Worm (Caenorhabditis elegans): ENCODE data around the gene M04G7.2.

The M04G7.2 gene

ce11 chrIV:467291-467690 lies 6.5 kb upstream of the M04G7.2 start:
- no peak for TF ChIP-seq tbx-11 (GFP tag; IDR thresholded peaks at IDR 0.05)
- no peak for TF ChIP-seq hmbx-1 (tag; optimal IDR thresholded peaks at IDR 0.05)
- TF ChIP-seq ceh-36 (tag; optimal IDR thresholded peaks at IDR 0.05), result no peak
- no peak for TF ChIP-seq tbx-37 (GFP tag; conservative IDR thresholded peaks at IDR 0.05)

DNA sequence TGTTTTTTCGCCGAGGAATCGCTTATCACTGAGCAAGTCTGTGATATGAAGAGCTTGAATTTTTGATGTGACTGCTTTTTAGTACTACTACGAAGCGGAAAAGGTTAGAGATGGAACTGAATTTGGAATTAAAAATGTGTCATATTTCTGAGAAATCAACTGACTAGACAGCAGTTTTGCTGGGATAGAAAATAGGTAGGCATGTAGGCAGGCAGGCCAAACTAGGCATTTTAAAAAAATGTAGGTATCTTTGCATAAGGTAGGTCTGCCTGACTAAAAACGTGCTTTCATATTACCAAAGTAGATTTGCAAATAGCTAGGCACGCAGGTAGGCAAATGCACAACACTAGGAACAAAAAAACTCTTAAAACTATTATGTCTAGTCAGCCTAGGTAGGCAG lies 5.7 kb upstream of the M04G7.2 start:
- no peak for TF ChIP-seq hmg-4 (GFP tag; optimal IDR thresholded peaks at IDR 0.05)
- TF ChIP-seq aly-1 (tag; optimal IDR thresholded peaks at IDR 0.05), result no peak
- no peak for TF ChIP-seq F13C5.2 (tag; optimal IDR thresholded peaks at IDR 0.05)
- TF ChIP-seq hnd-1 (tag; optimal IDR thresholded peaks at IDR 0.05), result no peak

- TF ChIP-seq B0310.2 (tag; optimal IDR thresholded peaks at IDR 0.05) (no peak), F13C5.2 (tag; optimal IDR thresholded peaks at IDR 0.05) (no peak), ceh-36 (tag; optimal IDR thresholded peaks at IDR 0.05) (no peak), sea-1 (GFP tag; conservative IDR thresholded peaks at IDR 0.05) (no peak), aly-1 (tag; optimal IDR thresholded peaks at IDR 0.05) (no peak)
Observed at ce11 chrIV:462050-462449, 1.2 kb upstream of the M04G7.2 start.

DNA sequence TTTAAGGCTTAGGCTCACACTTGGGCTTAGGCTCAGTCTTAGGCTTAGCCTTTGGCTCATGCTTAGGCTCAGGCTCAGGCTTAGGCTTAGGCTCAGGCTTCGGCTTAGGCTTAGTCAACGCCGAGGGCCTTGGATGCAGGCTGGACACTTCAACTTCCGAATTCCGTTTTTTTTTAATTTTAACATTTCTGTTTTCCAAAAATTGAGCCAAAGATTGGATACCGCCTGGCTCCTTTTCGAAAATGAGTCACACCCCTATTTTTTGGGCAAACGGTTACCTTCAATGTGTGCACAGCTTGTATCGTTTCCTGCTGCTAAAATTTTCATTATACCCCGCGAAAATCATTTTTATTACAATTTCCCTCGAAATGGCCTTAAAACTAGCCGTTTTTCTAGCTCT lies 5.3 kb downstream of the M04G7.2 start, which contains the start of gene M04G7.1:
Gene M04G7.1 (plus strand): TSS at position 301 of the 400 bp plus-strand sequence.
- no peak for TF ChIP-seq ceh-13 (GFP tag; optimal IDR thresholded peaks at IDR 0.05)
- no peak for TF ChIP-seq pes-1 (GFP tag; IDR thresholded peaks at IDR 0.05)
- no peak for TF ChIP-seq ceh-36 (tag; optimal IDR thresholded peaks at IDR 0.05)
- TF ChIP-seq flt-1 (GFP tag; IDR thresholded peaks at IDR 0.05), result no peak
- no peak for TF ChIP-seq scrt-1 (GFP tag; IDR thresholded peaks at IDR 0.05)
- TF ChIP-seq hmbx-1 (tag; optimal IDR thresholded peaks at IDR 0.05), result no peak
- no peak for TF ChIP-seq ets-7 (tag; optimal IDR thresholded peaks at IDR 0.05)
- TF ChIP-seq sea-1 (GFP tag; conservative IDR thresholded peaks at IDR 0.05), result no peak
- no peak for TF ChIP-seq ama-1 (optimal IDR thresholded peaks at IDR 0.05)

DNA sequence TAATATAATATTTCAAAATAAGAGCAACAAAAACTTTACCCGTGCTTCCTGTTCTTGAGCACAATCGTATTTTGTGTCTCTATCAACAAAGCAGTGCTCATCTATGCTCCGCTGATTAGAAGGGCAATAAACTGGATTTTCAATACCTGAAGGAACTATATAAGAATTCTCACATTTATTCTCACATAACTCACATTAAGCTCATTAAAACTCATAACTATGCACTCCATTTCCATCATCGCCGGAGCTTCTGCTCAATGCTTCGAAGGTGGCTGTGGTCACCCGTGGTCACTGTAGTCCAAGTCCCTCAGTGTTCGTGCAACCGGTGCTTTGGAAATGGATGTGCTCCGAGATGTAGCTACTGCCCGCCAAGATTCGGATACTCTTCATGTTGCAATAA lies 6.0 kb downstream of the M04G7.2 start, which contains the start of the genes Y66H1A.8 and M04G7.5:
Gene Y66H1A.8 (minus strand): TSS at position 101 of the 400 bp plus-strand sequence.
Gene M04G7.5 (plus strand): TSS at position 258 of the 400 bp plus-strand sequence.
- no peak for TF ChIP-seq aly-1 (tag; optimal IDR thresholded peaks at IDR 0.05)
- no peak for TF ChIP-seq pes-1 (GFP tag; IDR thresholded peaks at IDR 0.05)

DNA sequence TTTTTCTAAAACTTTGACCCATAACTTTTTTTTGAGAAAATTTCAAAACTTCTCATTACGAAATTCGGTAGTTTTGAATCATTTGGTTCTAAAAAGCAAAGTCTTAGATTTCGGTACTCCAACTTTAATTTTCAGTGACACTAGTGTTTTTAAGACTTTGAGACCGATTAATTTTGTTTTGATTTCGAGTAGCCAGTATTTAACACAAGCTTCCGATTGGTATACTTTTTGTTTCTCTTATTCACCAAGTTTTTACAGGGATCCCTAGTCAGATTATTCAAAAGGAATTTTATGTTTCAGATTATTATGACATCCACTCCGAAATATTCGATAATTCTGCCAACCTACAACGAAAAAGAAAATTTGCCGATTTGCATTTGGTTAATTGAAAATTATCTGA lies 15.5 kb downstream of the M04G7.2 start, which contains the start of gene dpm-1:
Gene dpm-1 (plus strand): TSS at position 301 of the 400 bp plus-strand sequence.
- TF ChIP-seq ama-1 (optimal IDR thresholded peaks at IDR 0.05), result no peak
- TF ChIP-seq scrt-1 (GFP tag; IDR thresholded peaks at IDR 0.05), result no peak
- no peak for TF ChIP-seq flt-1 (GFP tag; IDR thresholded peaks at IDR 0.05)
- no peak for TF ChIP-seq hmbx-1 (tag; optimal IDR thresholded peaks at IDR 0.05)
- TF ChIP-seq sea-1 (GFP tag; conservative IDR thresholded peaks at IDR 0.05), result no peak
- TF ChIP-seq pes-1 (GFP tag; IDR thresholded peaks at IDR 0.05), result no peak
- no peak for TF ChIP-seq ceh-13 (GFP tag; optimal IDR thresholded peaks at IDR 0.05)
- no peak for TF ChIP-seq B0310.2 (tag; optimal IDR thresholded peaks at IDR 0.05)
- TF ChIP-seq tbx-37 (GFP tag; conservative IDR thresholded peaks at IDR 0.05), result no peak
- no peak for TF ChIP-seq ets-7 (tag; optimal IDR thresholded peaks at IDR 0.05)

ce11 chrIV:443622-444021 lies 17.2 kb downstream of the M04G7.2 start, which contains the start of gene mrpl-55:
Gene mrpl-55 (plus strand): TSS chrIV:443985.
- TF ChIP-seq F13C5.2 (tag; optimal IDR thresholded peaks at IDR 0.05) (peak; percentile 72), hnd-1 (tag; optimal IDR thresholded peaks at IDR 0.05) (no peak), flt-1 (GFP tag; IDR thresholded peaks at IDR 0.05) (no peak), ets-7 (tag; optimal IDR thresholded peaks at IDR 0.05) (no peak), pes-1 (GFP tag; IDR thresholded peaks at IDR 0.05) (0 out of 2 replicates have a peak, but pooled peaks have one; percentile 26), hmbx-1 (tag; optimal IDR thresholded peaks at IDR 0.05) (no peak), ama-1 (optimal IDR thresholded peaks at IDR 0.05) (no peak), aly-1 (tag; optimal IDR thresholded peaks at IDR 0.05) (no peak), tbx-37 (GFP tag; conservative IDR thresholded peaks at IDR 0.05) (no peak), scrt-1 (GFP tag; IDR thresholded peaks at IDR 0.05) (no peak), hmg-4 (GFP tag; optimal IDR thresholded peaks at IDR 0.05) (no peak)

DNA sequence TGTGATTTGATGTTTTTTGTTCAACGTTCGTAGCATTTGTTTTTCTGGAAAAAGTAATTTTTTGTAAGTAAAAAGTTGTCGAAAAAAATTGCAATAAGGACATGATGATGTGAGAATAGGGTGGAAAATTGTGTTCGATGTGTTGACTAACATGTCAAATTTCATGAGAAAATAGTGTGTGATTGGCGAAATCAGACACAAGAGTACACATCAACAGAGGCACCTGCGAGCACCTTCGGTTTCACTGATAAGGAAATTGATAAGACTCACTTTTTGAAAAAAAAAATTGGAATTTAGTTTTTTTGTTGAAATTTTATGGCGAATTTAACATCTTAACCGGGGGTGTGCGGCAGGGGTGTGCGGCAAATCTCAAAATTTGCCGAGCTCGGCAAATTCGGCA lies 20.3 kb downstream of the M04G7.2 start, which contains the start of gene hum-8:
Gene hum-8 (minus strand): TSS at position 46 of the 400 bp plus-strand sequence.
- TF ChIP-seq ceh-36 (tag; optimal IDR thresholded peaks at IDR 0.05) (no peak), scrt-1 (GFP tag; IDR thresholded peaks at IDR 0.05) (no peak), aly-1 (tag; optimal IDR thresholded peaks at IDR 0.05) (no peak), tra-4 (tag; optimal IDR thresholded peaks at IDR 0.05) (no peak), tbx-11 (GFP tag; IDR thresholded peaks at IDR 0.05) (no peak), ceh-13 (GFP tag; optimal IDR thresholded peaks at IDR 0.05) (no peak), hmbx-1 (tag; optimal IDR thresholded peaks at IDR 0.05) (no peak), ama-1 (optimal IDR thresholded peaks at IDR 0.05) (no peak), hmg-4 (GFP tag; optimal IDR thresholded peaks at IDR 0.05) (no peak), sea-1 (GFP tag; conservative IDR thresholded peaks at IDR 0.05) (no peak), pes-1 (GFP tag; IDR thresholded peaks at IDR 0.05) (no peak), flt-1 (GFP tag; IDR thresholded peaks at IDR 0.05) (no peak), tbx-37 (GFP tag; conservative IDR thresholded peaks at IDR 0.05) (no peak), hnd-1 (tag; optimal IDR thresholded peaks at IDR 0.05) (no peak)

ce11 chrIV:438384-438783 lies 22.4 kb downstream of the M04G7.2 start:
- TF ChIP-seq F13C5.2 (tag; optimal IDR thresholded peaks at IDR 0.05) (no peak), hmg-4 (GFP tag; optimal IDR thresholded peaks at IDR 0.05) (no peak), ceh-13 (GFP tag; optimal IDR thresholded peaks at IDR 0.05) (no peak), tbx-11 (GFP tag; IDR thresholded peaks at IDR 0.05) (no peak), ets-7 (tag; optimal IDR thresholded peaks at IDR 0.05) (no peak), tbx-37 (GFP tag; conservative IDR thresholded peaks at IDR 0.05) (no peak), ceh-36 (tag; optimal IDR thresholded peaks at IDR 0.05) (no peak), hnd-1 (tag; optimal IDR thresholded peaks at IDR 0.05) (no peak), ama-1 (optimal IDR thresholded peaks at IDR 0.05) (no peak), tra-4 (tag; optimal IDR thresholded peaks at IDR 0.05) (no peak), hmbx-1 (tag; optimal IDR thresholded peaks at IDR 0.05) (no peak), aly-1 (tag; optimal IDR thresholded peaks at IDR 0.05) (no peak), flt-1 (GFP tag; IDR thresholded peaks at IDR 0.05) (no peak), sea-1 (GFP tag; conservative IDR thresholded peaks at IDR 0.05) (no peak), pes-1 (GFP tag; IDR thresholded peaks at IDR 0.05) (no peak), B0310.2 (tag; optimal IDR thresholded peaks at IDR 0.05) (no peak)

Data from whole organism, early embryonic.